Fruit fly (Drosophila melanogaster): ENCODE data around the gene CG3123.

DNA sequence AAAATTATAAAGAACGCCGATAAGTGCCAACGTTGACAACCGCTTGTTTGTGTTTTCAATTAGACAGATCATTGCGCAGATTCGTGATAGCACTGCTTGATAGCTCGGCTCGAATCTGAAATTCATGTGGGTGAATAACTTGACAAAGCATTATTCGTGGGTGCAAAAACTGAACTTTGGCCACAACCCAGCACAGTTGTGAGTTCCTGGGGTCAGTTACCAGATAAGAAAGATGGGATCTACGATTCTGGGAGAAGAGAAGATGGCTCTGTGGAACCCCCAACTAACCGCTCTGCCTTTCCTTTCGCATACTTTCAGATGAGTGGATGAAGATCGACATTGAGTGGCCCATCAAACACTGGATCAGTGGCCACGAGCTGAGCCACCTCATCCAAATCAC, 14.5 kb downstream of the CG3123 start:
- TF ChIP-seq CG7101 (tag; optimal IDR thresholded peaks at IDR 0.05) (no peak), CG14711 (tag; optimal IDR thresholded peaks at IDR 0.05) (no peak), ovo (GFP tag; optimal IDR thresholded peaks at IDR 0.05) (no peak), tj (GFP tag; optimal IDR thresholded peaks at IDR 0.05) (no peak), CG1620 (GFP tag; optimal IDR thresholded peaks at IDR 0.05) (no peak), cic (GFP tag; optimal IDR thresholded peaks at IDR 0.05) (no peak), Crg-1 (GFP tag; optimal IDR thresholded peaks at IDR 0.05) (no peak), Hr96 (GFP tag; optimal IDR thresholded peaks at IDR 0.05) (no peak), bab1 (GFP tag; optimal IDR thresholded peaks at IDR 0.05) (no peak), kay (GFP tag; ENCODE audit: borderline replicate concordance) (no peak), Clk (GFP tag; optimal IDR thresholded peaks at IDR 0.05) (no peak), pad (GFP tag; optimal IDR thresholded peaks at IDR 0.05) (no peak), CG11617 (GFP tag; optimal IDR thresholded peaks at IDR 0.05) (no peak)
